Fruit fly (Drosophila melanogaster): ENCODE measurements around the gene CG42541.

DNA sequence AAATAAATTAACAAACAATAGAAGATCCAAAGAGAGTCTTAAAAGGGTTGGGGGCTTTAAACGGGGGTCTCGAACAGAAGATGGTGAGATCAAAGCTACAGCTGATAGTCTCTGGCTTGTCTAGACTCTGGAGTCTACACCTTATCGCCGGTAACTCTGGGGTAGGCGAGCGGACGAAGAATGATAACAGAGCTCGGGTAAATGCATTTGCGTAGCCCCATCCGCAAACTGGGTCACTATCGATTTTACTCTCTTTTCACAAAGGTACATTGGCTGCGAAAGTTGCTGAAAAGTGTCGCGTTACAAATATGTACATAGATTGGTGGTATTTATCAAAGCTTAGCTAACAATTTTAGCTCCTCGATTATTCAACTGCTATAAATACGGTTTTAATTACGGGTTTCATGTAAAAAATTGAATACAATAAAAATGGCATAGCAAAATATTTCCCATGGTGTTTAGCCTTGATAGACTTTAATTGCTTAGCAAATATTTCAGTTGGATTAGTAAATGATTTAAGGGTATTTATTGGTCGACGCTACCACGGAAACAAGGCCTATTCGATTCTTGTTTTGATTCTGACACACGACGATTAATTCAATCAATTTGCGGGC lies 63.4 kb downstream of the CG42541 start:
- TF ChIP-seq CG8478 (optimal IDR thresholded peaks at IDR 0.05) (no peak), CTCF (optimal IDR thresholded peaks at IDR 0.05) (no peak)
